Fruit fly (Drosophila melanogaster) whole organism, embryonic: ENCODE results near the gene CG13653.

ENCODE experiments used
- Abd-B ChIP-seq: fragments of 200-800 bp; sonication (Bioruptor generic); optimal IDR thresholded peaks from 2 replicates; lab custom pipeline; 2018; ENCODE audit warnings: missing biosample characterization, mild to moderate bottlenecking, missing genetic modification characterization, moderate library complexity
- Blimp-1 ChIP-seq: fragments of 200-800 bp; sonication (Bioruptor generic); optimal IDR thresholded peaks from 3 replicates; lab custom pipeline; 2018; ENCODE audit warnings: missing biosample characterization, missing genetic modification characterization, mild to moderate bottlenecking, moderate library complexity, missing genetic modification reagents
- CG10147 ChIP-seq: fragments of 200-800 bp; sonication (Bioruptor generic); optimal IDR thresholded peaks from 2 replicates; lab custom pipeline; 2019; ENCODE audit warnings: missing biosample characterization, mild to moderate bottlenecking, missing genetic modification characterization, moderate library complexity
- CG10321 ChIP-seq: fragments of 200-800 bp; sonication (Bioruptor generic); IDR thresholded peaks from 2 replicates; pipeline ENCODE4 v1.3.6; 2022; ENCODE audit warnings: missing biosample characterization, missing genetic modification characterization
- CG11504 ChIP-seq: fragments of 200-800 bp; sonication (Bioruptor generic); optimal IDR thresholded peaks from 3 replicates; lab custom pipeline; 2019; ENCODE audit warnings: missing biosample characterization, mild to moderate bottlenecking, missing genetic modification characterization, moderate library complexity
- CG1603 ChIP-seq: fragments of 200-800 bp; sonication (Bioruptor generic); optimal IDR thresholded peaks from 2 replicates; lab custom pipeline; 2019; ENCODE audit warnings: missing biosample characterization, mild to moderate bottlenecking, missing genetic modification characterization, moderate library complexity
- CG17912 ChIP-seq: fragments of 200-800 bp; sonication (Bioruptor generic); optimal IDR thresholded peaks from 2 replicates; lab custom pipeline; 2018; ENCODE audit warnings: missing biosample characterization, mild to moderate bottlenecking, missing genetic modification characterization
- CG1832 ChIP-seq: fragments of 200-800 bp; sonication (Bioruptor generic); optimal IDR thresholded peaks from 2 replicates; lab custom pipeline; 2017; ENCODE audit warnings: missing biosample characterization, mild to moderate bottlenecking, missing genetic modification characterization, inconsistent platforms
- CG18764 ChIP-seq: fragments of 200-800 bp; sonication (Bioruptor generic); optimal IDR thresholded peaks from 3 replicates; lab custom pipeline; 2016; ENCODE audit warnings: missing biosample characterization, missing genetic modification characterization
- CG2712 ChIP-seq: fragments of 200-800 bp; optimal IDR thresholded peaks from 3 replicates; lab custom pipeline; 2019; ENCODE audit warnings: missing biosample characterization, mild to moderate bottlenecking, missing genetic modification characterization, moderate library complexity
- CG30403 ChIP-seq: fragments of 200-800 bp; sonication (Bioruptor generic); optimal IDR thresholded peaks from 3 replicates; lab custom pipeline; 2016; ENCODE audit warnings: missing biosample characterization, missing genetic modification characterization
- CG30431 ChIP-seq: fragments of 200-800 bp; sonication (Bioruptor generic); optimal IDR thresholded peaks from 2 replicates; lab custom pipeline; 2017; ENCODE audit warnings: missing biosample characterization, missing genetic modification characterization
- CG31441 ChIP-seq: fragments of 200-800 bp; sonication (Bioruptor generic); IDR thresholded peaks from 2 replicates; pipeline ENCODE4 v1.3.6; 2022; ENCODE audit warnings: missing biosample characterization, missing genetic modification characterization
- CG4282 ChIP-seq: fragments of 200-800 bp; sonication (Bioruptor generic); optimal IDR thresholded peaks from 2 replicates; lab custom pipeline; 2016; ENCODE audit warnings: missing biosample characterization, missing genetic modification characterization
- CG4328 ChIP-seq: fragments of 200-800 bp; sonication (Bioruptor generic); optimal IDR thresholded peaks from 3 replicates; lab custom pipeline; 2017; ENCODE audit warnings: missing biosample characterization, missing genetic modification reagents, missing genetic modification characterization
- CG4424 ChIP-seq: fragments of 200-800 bp; sonication (Bioruptor generic); optimal IDR thresholded peaks from 3 replicates; lab custom pipeline; 2016; ENCODE audit warnings: missing biosample characterization, missing genetic modification characterization
- CG4820 ChIP-seq: fragments of 200-800 bp; sonication (Bioruptor generic); optimal IDR thresholded peaks from 3 replicates; lab custom pipeline; 2016; ENCODE audit warnings: missing biosample characterization, missing genetic modification characterization
- CG8478 ChIP-seq: fragments of >200 bp; optimal IDR thresholded peaks from 2 replicates; lab custom pipeline; 2018
- CHES-1-like ChIP-seq: fragments of 200-800 bp; sonication (Bioruptor generic); optimal IDR thresholded peaks from 2 replicates; lab custom pipeline; 2016; ENCODE audit warnings: missing biosample characterization, missing genetic modification characterization
- CoRest ChIP-seq: fragments of 200-800 bp; sonication (Bioruptor generic); optimal IDR thresholded peaks from 3 replicates; lab custom pipeline; 2018; ENCODE audit warnings: missing biosample characterization, mild to moderate bottlenecking, missing genetic modification characterization, moderate library complexity
- D19A ChIP-seq: fragments of 200-800 bp; optimal IDR thresholded peaks from 3 replicates; lab custom pipeline; 2019; ENCODE audit warnings: missing biosample characterization, mild to moderate bottlenecking, missing genetic modification characterization, moderate library complexity
- D19B ChIP-seq: fragments of 200-800 bp; sonication (Bioruptor generic); optimal IDR thresholded peaks from 2 replicates; lab custom pipeline; 2017; ENCODE audit warnings: missing biosample characterization, mild to moderate bottlenecking, missing genetic modification characterization
- GATAe ChIP-seq: fragments of 200-800 bp; sonication (Bioruptor generic); conservative IDR thresholded peaks from 2 replicates; pipeline ENCODE4 v1.3.6; 2022; ENCODE audit warnings: missing biosample characterization, missing genetic modification characterization
- HHEX ChIP-seq: fragments of 200-800 bp; sonication (Bioruptor generic); optimal IDR thresholded peaks from 3 replicates; lab custom pipeline; 2017; ENCODE audit warnings: missing biosample characterization, mild to moderate bottlenecking, missing genetic modification characterization, missing genetic modification reagents
- Lhr ChIP-seq: fragments of 200-800 bp; sonication (Bioruptor generic); optimal IDR thresholded peaks from 3 replicates; lab custom pipeline; 2017; ENCODE audit warnings: mild to moderate bottlenecking, missing biosample characterization, missing genetic modification reagents, missing genetic modification characterization
- MESR4 ChIP-seq: fragments of 200-800 bp; sonication (Bioruptor generic); optimal IDR thresholded peaks from 2 replicates; lab custom pipeline; 2018; ENCODE audit warnings: missing biosample characterization, mild to moderate bottlenecking, missing genetic modification characterization, moderate library complexity
- Oli ChIP-seq: fragments of 200-800 bp; sonication (Bioruptor generic); optimal IDR thresholded peaks from 2 replicates; lab custom pipeline; 2018; ENCODE audit warnings: missing biosample characterization, mild to moderate bottlenecking, missing genetic modification characterization, moderate library complexity
- Side ChIP-seq: fragments of 200-800 bp; sonication (Bioruptor generic); optimal IDR thresholded peaks from 2 replicates; lab custom pipeline; 2016; ENCODE audit warnings: missing biosample characterization, missing genetic modification characterization
- Xbp1 ChIP-seq: fragments of 200-800 bp; sonication (Bioruptor generic); optimal IDR thresholded peaks from 3 replicates; lab custom pipeline; 2016; ENCODE audit warnings: missing biosample characterization, mild to moderate bottlenecking, missing genetic modification characterization
- ac ChIP-seq: fragments of 200-800 bp; sonication (Bioruptor generic); optimal IDR thresholded peaks from 3 replicates; lab custom pipeline; 2017; ENCODE audit warnings: missing biosample characterization, mild to moderate bottlenecking, missing genetic modification characterization
- bsh ChIP-seq, 2 experiments: fragments of 200-800 bp; sonication (Bioruptor generic); optimal IDR thresholded peaks; 2 replicates each; lab custom pipeline; 2017 to 2018; ENCODE audit warnings: mild to moderate bottlenecking in 2 of 2, missing biosample characterization in 2 of 2, missing genetic modification characterization in 2 of 2, moderate library complexity in 1 of 2
- cwo ChIP-seq: fragments of 200-800 bp; sonication (Bioruptor generic); optimal IDR thresholded peaks from 3 replicates; lab custom pipeline; 2017; ENCODE audit warnings: missing biosample characterization, missing genetic modification characterization, mild to moderate bottlenecking, moderate library complexity, missing genetic modification reagents
- dimm ChIP-seq: fragments of 200-800 bp; sonication (Bioruptor generic); IDR thresholded peaks from 2 replicates; pipeline ENCODE4 v1.3.6; 2022; ENCODE audit warnings: missing biosample characterization, missing genetic modification characterization
- dmrt99B ChIP-seq: fragments of 200-800 bp; sonication (Bioruptor generic); optimal IDR thresholded peaks from 2 replicates; lab custom pipeline; 2018; ENCODE audit warnings: missing biosample characterization, mild to moderate bottlenecking, missing genetic modification characterization, moderate library complexity
- emc ChIP-seq: fragments of 200-800 bp; sonication (Bioruptor generic); optimal IDR thresholded peaks from 2 replicates; lab custom pipeline; 2016; ENCODE audit warnings: missing biosample characterization, missing genetic modification characterization
- gfzf ChIP-seq: fragments of 200-800 bp; sonication (Bioruptor generic); optimal IDR thresholded peaks from 2 replicates; lab custom pipeline; 2016; ENCODE audit warnings: missing biosample characterization, mild to moderate bottlenecking, missing genetic modification characterization, moderate library complexity
- gsb-n ChIP-seq: fragments of 200-800 bp; sonication (Bioruptor generic); optimal IDR thresholded peaks from 3 replicates; lab custom pipeline; 2018; ENCODE audit warnings: missing biosample characterization, mild to moderate bottlenecking, missing genetic modification characterization
- ham ChIP-seq: fragments of 200-800 bp; sonication (Bioruptor generic); IDR thresholded peaks from 2 replicates; pipeline ENCODE4 v1.3.6; 2022; ENCODE audit warnings: missing biosample characterization, missing genetic modification characterization
- hkb ChIP-seq, 2 experiments: fragments of 200-800 bp in 1 of 2; fragments of >200 bp in 1 of 2; sonication (Bioruptor generic) in 1 of 2; IDR thresholded peaks in 1 of 2; optimal IDR thresholded peaks in 1 of 2; 2 replicates each; pipeline versions ENCODE4 v1.3.6 to Lab custom; 2017 to 2022; ENCODE audit warnings: missing biosample characterization in 1 of 2, missing genetic modification characterization in 1 of 2
- jigr1 ChIP-seq: fragments of 200-800 bp; sonication (Bioruptor generic); IDR thresholded peaks from 3 replicates; pipeline ENCODE4 v1.3.6; 2022; ENCODE audit warnings: missing biosample characterization, missing genetic modification characterization
- knrl ChIP-seq: fragments of 200-800 bp; sonication (Bioruptor generic); IDR thresholded peaks from 3 replicates; pipeline ENCODE4 v1.3.6; 2022; ENCODE audit warnings: missing biosample characterization, missing genetic modification characterization; ENCODE audit not compliant: partially characterized antibody
- lab ChIP-seq: fragments of 200-800 bp; sonication (Bioruptor generic); optimal IDR thresholded peaks from 3 replicates; lab custom pipeline; 2017; ENCODE audit warnings: missing biosample characterization, missing genetic modification characterization, mild to moderate bottlenecking, moderate library complexity, missing genetic modification reagents
- mirr ChIP-seq: fragments of 200-800 bp; sonication (Bioruptor generic); optimal IDR thresholded peaks from 3 replicates; lab custom pipeline; 2018; ENCODE audit warnings: missing biosample characterization, mild to moderate bottlenecking, missing genetic modification characterization
- org-1 ChIP-seq: fragments of 200-800 bp; sonication (Bioruptor generic); optimal IDR thresholded peaks from 2 replicates; lab custom pipeline; 2017; ENCODE audit warnings: missing biosample characterization, missing genetic modification characterization
- phol ChIP-seq: fragments of 200-800 bp; sonication (Bioruptor generic); optimal IDR thresholded peaks from 3 replicates; lab custom pipeline; 2018; ENCODE audit warnings: missing biosample characterization, mild to moderate bottlenecking, missing genetic modification characterization, moderate library complexity
- pnt ChIP-seq: fragments of 200-800 bp; sonication (Bioruptor generic); optimal IDR thresholded peaks from 3 replicates; lab custom pipeline; 2016; ENCODE audit warnings: missing biosample characterization, missing genetic modification characterization
- sug ChIP-seq: fragments of 200-800 bp; optimal IDR thresholded peaks from 2 replicates; lab custom pipeline; 2019; ENCODE audit warnings: missing biosample characterization, mild to moderate bottlenecking, missing genetic modification characterization, moderate library complexity
- tx ChIP-seq: fragments of 200-800 bp; sonication (Bioruptor generic); optimal IDR thresholded peaks from 2 replicates; lab custom pipeline; 2016; ENCODE audit warnings: missing biosample characterization, missing genetic modification characterization
- usp ChIP-seq: fragments of >200 bp; optimal IDR thresholded peaks from 2 replicates; lab custom pipeline; 2017; ENCODE audit warnings: missing biosample characterization, missing genetic modification characterization

CG13653 gene

DNA sequence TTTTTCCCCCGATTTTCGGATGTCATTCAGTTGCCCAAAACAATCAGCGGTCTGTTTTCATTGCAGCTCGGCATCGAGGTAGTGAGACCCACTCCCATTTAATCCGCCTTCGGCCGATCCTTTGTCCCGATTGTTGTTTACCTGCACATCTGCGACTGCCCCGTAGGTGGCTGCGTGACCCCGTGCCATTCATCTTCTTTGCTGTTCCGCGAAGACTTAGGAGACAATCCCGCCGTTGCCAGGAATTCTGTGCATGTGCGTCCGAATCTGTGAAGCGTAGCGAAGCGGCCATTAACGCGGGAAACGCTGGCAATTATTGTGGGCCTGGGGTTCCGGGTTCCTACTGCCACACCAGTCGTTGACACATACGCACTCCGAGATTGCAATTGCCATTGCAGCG is 22.4 kb upstream of the CG13653 start (continued):
- TF ChIP-seq dmrt99B (tag; lab: Kevin White, UChicago) (no peak), CG17912 (no peak), CG2712 (tag; lab: Kevin White, UChicago) (no peak), Oli (no peak), CG8478 (lab: Kevin White, UChicago) (no peak), GATAe (GFP tag; lab: Robert Waterston, UW) (no peak), CG10321 (GFP tag; lab: Robert Waterston, UW) (no peak)

DNA sequence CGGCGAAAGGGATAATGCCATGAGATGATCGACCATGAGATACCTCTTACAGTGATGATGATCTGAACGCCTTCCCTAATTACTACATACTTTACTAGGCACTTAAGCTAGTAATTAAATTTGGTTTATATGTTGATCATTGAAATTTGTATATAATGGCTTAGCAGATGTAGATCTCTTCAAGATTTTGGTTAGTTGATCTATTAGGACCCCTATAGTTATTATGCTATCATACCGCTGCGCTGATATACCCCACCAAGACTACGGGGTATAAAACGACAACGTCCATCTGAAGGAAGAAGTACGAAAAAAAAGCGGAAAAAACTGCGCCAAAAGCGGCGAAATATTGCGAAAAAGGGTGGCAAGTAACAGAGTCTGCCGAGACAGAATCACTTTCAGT is 21.1 kb upstream of the CG13653 start:
- peak; percentile 48 for TF ChIP-seq CG4424
- TF ChIP-seq CG1832 (GFP tag; lab: Kevin White, UChicago) = no peak
- peak; percentile 15 for TF ChIP-seq CG30431 (GFP tag; lab: Kevin White, UChicago)
- TF ChIP-seq CoRest (tag; lab: Kevin White, UChicago) = peak; percentile 24
- no peak for TF ChIP-seq knrl (GFP tag; lab: Robert Waterston, UW)
- peak; percentile 58 for TF ChIP-seq phol (tag; lab: Kevin White, UChicago)
- TF ChIP-seq usp (GFP tag; lab: Kevin White, UChicago) = no peak
- TF ChIP-seq mirr (GFP tag; lab: Kevin White, UChicago) = no peak
- no peak for TF ChIP-seq org-1 (GFP tag; lab: Kevin White, UChicago)
- no peak for TF ChIP-seq Side (GFP tag; lab: Kevin White, UChicago)
- TF ChIP-seq Abd-B = peak; percentile 7
- TF ChIP-seq cwo (GFP tag; lab: Kevin White, UChicago) = no peak
- TF ChIP-seq gsb-n = no peak
- no peak for TF ChIP-seq hkb (optimal IDR thresholded peaks at IDR 0.05; lab: Kevin White, UChicago)
- TF ChIP-seq hkb (GFP tag; IDR thresholded peaks at IDR 0.05; lab: Robert Waterston, UW) = no peak
- peak; percentile 58 for TF ChIP-seq CG1603 (tag; lab: Kevin White, UChicago)
- no peak for TF ChIP-seq ac (GFP tag; lab: Kevin White, UChicago)
- TF ChIP-seq ham = no peak
- TF ChIP-seq gfzf (GFP tag; lab: Kevin White, UChicago) = no peak
- no peak for TF ChIP-seq CG10147 (GFP tag; lab: Kevin White, UChicago)
- TF ChIP-seq D19A (tag; lab: Kevin White, UChicago) = peak; percentile 49
- TF ChIP-seq tx = no peak
- no peak for TF ChIP-seq jigr1 (GFP tag; lab: Robert Waterston, UW)
- peak; percentile 8 for TF ChIP-seq Xbp1 (GFP tag; lab: Kevin White, UChicago)
- TF ChIP-seq Blimp-1 = peak; percentile 39
- TF ChIP-seq CG11504 = peak; percentile 53
- TF ChIP-seq CG30403 (GFP tag; lab: Kevin White, UChicago) = peak; percentile 14
- peak; percentile 9 for TF ChIP-seq pnt (GFP tag; lab: Kevin White, UChicago)
- no peak for TF ChIP-seq CHES-1-like (GFP tag; lab: Kevin White, UChicago)
- no peak for TF ChIP-seq sug
- TF ChIP-seq dimm (GFP tag; lab: Robert Waterston, UW) = no peak
- TF ChIP-seq MESR4 (GFP tag; lab: Kevin White, UChicago) = no peak
- TF ChIP-seq CG18764 (GFP tag; lab: Kevin White, UChicago) = no peak
- TF ChIP-seq Lhr (GFP tag; lab: Kevin White, UChicago) = no peak
- TF ChIP-seq D19B (GFP tag; lab: Kevin White, UChicago) = peak; percentile 83
- no peak for TF ChIP-seq lab (GFP tag; lab: Kevin White, UChicago)
- TF ChIP-seq bsh (GFP tag; optimal IDR thresholded peaks at IDR 0.05; lab: Kevin White, UChicago) = peak in 1 of 2 experiments; percentile 14
- TF ChIP-seq CG4282 (GFP tag; lab: Kevin White, UChicago) = no peak
- peak; percentile 49 for TF ChIP-seq CG31441
- no peak for TF ChIP-seq CG4328 (GFP tag; lab: Kevin White, UChicago)
- TF ChIP-seq CG4820 (GFP tag; lab: Kevin White, UChicago) = peak; percentile 44
- TF ChIP-seq HHEX (GFP tag; lab: Kevin White, UChicago) = no peak
- TF ChIP-seq emc = no peak
